Fruit fly (Drosophila melanogaster): Measurements from ENCODE around the gene CG15025.

CG15025 gene

dm6 chr3R:19465286-19465685, 25.6 kb downstream of the CG15025 start (continued):
- TF ChIP-seq Opbp (GFP tag; IDR thresholded peaks at IDR 0.05; ENCODE audit: partially characterized antibody) (no peak), CG17612 (GFP tag; IDR thresholded peaks at IDR 0.05) (no peak), CG17359 (tag; optimal IDR thresholded peaks at IDR 0.05) (peak; percentile 70), Ets97D (GFP tag; optimal IDR thresholded peaks at IDR 0.05) (no peak), ci (GFP tag; IDR thresholded peaks at IDR 0.05) (peak; percentile 75; the same call in 2 of the 3 replicates), Neu2 (GFP tag; optimal IDR thresholded peaks at IDR 0.05; ENCODE audit: borderline replicate concordance) (no peak), rib (GFP tag; IDR thresholded peaks at IDR 0.05) (no peak), H15 (GFP tag; IDR thresholded peaks at IDR 0.05) (peak; percentile 30; the same call in 1 of the 3 replicates), Sry-δ (GFP tag; optimal IDR thresholded peaks at IDR 0.05) (no peak), CG33557 (GFP tag; optimal IDR thresholded peaks at IDR 0.05) (peak; percentile 79), Stat92E (GFP tag; optimal IDR thresholded peaks at IDR 0.05) (peak in 1 of 3 experiments; percentile 66), NfI (GFP tag; optimal IDR thresholded peaks at IDR 0.05) (peak; percentile 23), CG31441 (GFP tag; IDR thresholded peaks at IDR 0.05) (peak; percentile 87), CG13624 (GFP tag; optimal IDR thresholded peaks at IDR 0.05) (no peak), Atf6 (GFP tag; IDR thresholded peaks at IDR 0.05) (no peak), BEAF-32 (GFP tag; optimal IDR thresholded peaks at IDR 0.05) (no peak), Sox100B (GFP tag; optimal IDR thresholded peaks at IDR 0.05) (peak; percentile 64), tll (GFP tag; optimal IDR thresholded peaks at IDR 0.05) (no peak), CG6175 (GFP tag; IDR thresholded peaks at IDR 0.05) (no peak), CG3726 (GFP tag; IDR thresholded peaks at IDR 0.05) (no peak), pita (GFP tag; optimal IDR thresholded peaks at IDR 0.05) (no peak), Xrp1 (GFP tag; IDR thresholded peaks at IDR 0.05) (peak; percentile 85), MTF-1 (GFP tag; optimal IDR thresholded peaks at IDR 0.05; ENCODE audit: borderline replicate concordance) (no peak), btn (GFP tag; optimal IDR thresholded peaks at IDR 0.05) (no peak), CG9609 (GFP tag; optimal IDR thresholded peaks at IDR 0.05) (peak; percentile 7), C15 (GFP tag; IDR thresholded peaks at IDR 0.05) (no peak), CG33213 (GFP tag; optimal IDR thresholded peaks at IDR 0.05) (no peak), CG2199 (GFP tag; IDR thresholded peaks at IDR 0.05) (no peak), Abd-B (GFP tag; optimal IDR thresholded peaks at IDR 0.05) (peak; percentile 47), da (GFP tag; optimal IDR thresholded peaks at IDR 0.05) (no peak), D19A (tag; optimal IDR thresholded peaks at IDR 0.05) (peak; percentile 75), Rfx (GFP tag; IDR thresholded peaks at IDR 0.05) (0 out of 2 replicates have a peak, but pooled peaks have one; percentile 13), CG1832 (GFP tag; optimal IDR thresholded peaks at IDR 0.05) (no peak), klu (GFP tag; IDR thresholded peaks at IDR 0.05) (peak; percentile 43; the same call in 1 of the 2 replicates), CG3995 (GFP tag; optimal IDR thresholded peaks at IDR 0.05) (no peak), sna (GFP tag; IDR thresholded peaks at IDR 0.05; ENCODE audit: partially characterized antibody) (no peak), Eip74EF (GFP tag; optimal IDR thresholded peaks at IDR 0.05) (peak in 1 of 2 experiments; percentile 54), Poxn (GFP tag; IDR thresholded peaks at IDR 0.05) (no peak), E2f2 (GFP tag; IDR thresholded peaks at IDR 0.05) (no peak), Gsc (GFP tag; IDR thresholded peaks at IDR 0.05) (no peak), Lim3 (GFP tag; IDR thresholded peaks at IDR 0.05) (no peak), CG10462 (GFP tag; optimal IDR thresholded peaks at IDR 0.05) (peak; percentile 18), run (tag; optimal IDR thresholded peaks at IDR 0.05) (peak; percentile 7), Oaz (GFP tag; IDR thresholded peaks at IDR 0.05) (no peak), Spps (tag; optimal IDR thresholded peaks at IDR 0.05) (peak; percentile 85), CG17568 (GFP tag; optimal IDR thresholded peaks at IDR 0.05) (peak; percentile 16), twi (tag; optimal IDR thresholded peaks at IDR 0.05) (peak; percentile 92), en (GFP tag; optimal IDR thresholded peaks at IDR 0.05) (no peak), abd-A (tag; optimal IDR thresholded peaks at IDR 0.05) (no peak), chm (GFP tag; IDR thresholded peaks at IDR 0.05) (no peak), cas (GFP tag; IDR thresholded peaks at IDR 0.05) (no peak)

Data from whole organism, embryonic.